Worm (Caenorhabditis elegans) whole organism, early embryonic: ENCODE results near the gene col-141.

ENCODE experiments used
- F13C5.2 ChIP-seq: sonication (generic microtip); optimal IDR thresholded peaks from 2 replicates; lab custom pipeline; 2017; ENCODE audit warnings: mild to moderate bottlenecking, missing genetic modification characterization, inconsistent platforms, missing compliant biosample characterization
- aly-1 ChIP-seq: sonication (generic microtip); optimal IDR thresholded peaks from 2 replicates; lab custom pipeline; 2016; ENCODE audit warnings: missing genetic modification characterization, missing compliant biosample characterization
- ama-1 ChIP-seq: fragments of 150-350 bp; optimal IDR thresholded peaks from 2 replicates; lab custom pipeline; 2014
- hmbx-1 ChIP-seq: sonication (generic microtip); optimal IDR thresholded peaks from 2 replicates; lab custom pipeline; 2016; ENCODE audit warnings: mild to moderate bottlenecking, missing genetic modification characterization, missing compliant biosample characterization
- pes-1 ChIP-seq: fragments of 200-800 bp; sonication (Bioruptor generic); IDR thresholded peaks from 2 replicates; pipeline ENCODE4 v1.3.6; 2022; ENCODE audit warnings: missing genetic modification reagents, missing genetic modification characterization, missing compliant biosample characterization
- scrt-1 ChIP-seq: fragments of 200-800 bp; sonication (Bioruptor generic); IDR thresholded peaks from 2 replicates; pipeline ENCODE4 v1.3.6; 2022; ENCODE audit warnings: missing genetic modification characterization, missing compliant biosample characterization
- sea-1 ChIP-seq: fragments of 200-800 bp; sonication (Bioruptor generic); conservative IDR thresholded peaks from 2 replicates; pipeline ENCODE4 v1.3.6; 2022; ENCODE audit warnings: missing genetic modification characterization, missing compliant biosample characterization
- tbx-11 ChIP-seq: fragments of 200-800 bp; sonication (Bioruptor generic); IDR thresholded peaks from 2 replicates; pipeline ENCODE4 v1.3.6; 2022; ENCODE audit warnings: missing genetic modification characterization, missing compliant biosample characterization
- tra-4 ChIP-seq: sonication (generic microtip); optimal IDR thresholded peaks from 2 replicates; lab custom pipeline; 2017; ENCODE audit warnings: missing genetic modification characterization, missing compliant biosample characterization

DNA sequence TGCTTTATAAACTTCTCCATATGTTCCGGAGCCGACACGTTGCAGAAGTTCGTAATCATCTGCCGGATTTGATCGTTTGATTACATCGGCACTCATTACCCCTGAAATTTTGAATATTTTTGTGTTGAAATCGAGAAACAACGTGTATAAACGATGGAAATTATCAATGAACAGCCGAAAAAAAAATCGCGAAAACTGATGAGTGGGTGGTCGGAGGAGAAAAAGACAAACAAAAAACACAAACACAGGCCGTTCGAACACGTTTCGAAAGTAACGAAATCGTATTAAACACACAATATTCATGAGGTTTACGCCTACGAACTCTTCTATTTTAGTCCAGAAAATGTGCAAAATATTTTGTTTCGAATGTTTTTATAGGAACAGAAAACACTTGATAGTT, 36.9 kb upstream of the col-141 start, which contains the start of gene gck-2:
- TF ChIP-seq ama-1 (lab: Kevin White, UChicago), result no peak
- no peak for TF ChIP-seq scrt-1 (GFP tag; lab: Robert Waterston, UW)
- no peak for TF ChIP-seq hmbx-1 (tag; lab: Kevin White, UChicago)
- TF ChIP-seq tbx-11 (GFP tag; lab: Robert Waterston, UW), result no peak
- no peak for TF ChIP-seq tra-4 (tag; lab: Kevin White, UChicago)
- TF ChIP-seq pes-1, result no peak
- TF ChIP-seq F13C5.2 (tag; lab: Kevin White, UChicago), result no peak
- TF ChIP-seq aly-1 (tag; lab: Kevin White, UChicago), result no peak
- no peak for TF ChIP-seq sea-1
